Fruit fly (Drosophila melanogaster): ENCODE measurements around the gene CG13293.
A peak's percentile ranks its signal among the peaks of the same experiment; 100 is the strongest.

Gene CG13293

DNA sequence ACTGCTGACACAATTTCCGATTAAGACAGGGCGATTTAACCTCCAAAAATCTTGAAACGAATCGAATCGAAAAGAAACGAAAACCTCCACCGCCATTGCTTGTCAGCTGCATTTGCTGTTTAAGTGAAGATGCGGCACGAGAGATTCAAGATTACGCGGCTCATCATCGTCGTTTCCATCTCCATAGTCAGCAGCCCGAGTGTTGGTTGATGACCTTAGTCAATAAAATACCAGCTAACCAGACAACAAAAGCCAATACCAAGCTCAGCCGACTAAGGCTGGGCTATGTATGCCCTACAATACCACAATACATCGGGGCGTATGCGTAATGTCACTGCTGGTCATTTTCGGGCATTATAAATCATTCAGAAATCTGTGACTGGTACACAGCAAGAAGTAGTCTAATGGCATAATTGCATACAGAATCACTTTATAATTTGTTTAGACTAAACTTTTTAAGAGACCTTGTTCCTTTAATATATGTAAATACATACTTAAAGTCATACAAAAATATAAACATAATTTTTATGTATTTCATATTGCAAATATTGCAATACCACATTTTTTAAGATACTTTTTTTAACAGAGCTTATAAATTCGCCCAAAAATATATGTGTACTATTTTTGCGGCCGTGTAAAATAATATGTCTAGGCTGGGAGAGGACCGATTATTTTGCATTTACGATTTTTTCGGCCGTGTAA, 58.2 kb downstream of the CG13293 start (continued):
- TF ChIP-seq sqz (GFP tag; optimal IDR thresholded peaks at IDR 0.05) (no peak), lmd (GFP tag; IDR thresholded peaks at IDR 0.05) (no peak; the same call in 1 of the 2 replicates), CG18262 (tag; optimal IDR thresholded peaks at IDR 0.05) (no peak), sd (tag; optimal IDR thresholded peaks at IDR 0.05) (peak; percentile 12), CG7556 (GFP tag; optimal IDR thresholded peaks at IDR 0.05) (peak; percentile 10), trem (tag; optimal IDR thresholded peaks at IDR 0.05) (no peak), pros (GFP tag; optimal IDR thresholded peaks at IDR 0.05) (peak; percentile 19), ind (GFP tag; optimal IDR thresholded peaks at IDR 0.05) (no peak), CG43689 (GFP tag; IDR thresholded peaks at IDR 0.05) (no peak), crc (GFP tag; optimal IDR thresholded peaks at IDR 0.05) (no peak), CG12769 (tag; optimal IDR thresholded peaks at IDR 0.05) (peak; percentile 17), row (GFP tag; IDR thresholded peaks at IDR 0.05) (0 out of 3 replicates have a peak, but pooled peaks have one; percentile 22), grau (tag; optimal IDR thresholded peaks at IDR 0.05) (peak; percentile 20), CG11504 (tag; optimal IDR thresholded peaks at IDR 0.05) (peak; percentile 27), HLH3B (GFP tag; IDR thresholded peaks at IDR 0.05) (no peak), CG8924 (tag; optimal IDR thresholded peaks at IDR 0.05) (no peak), CG4854 (GFP tag; optimal IDR thresholded peaks at IDR 0.05) (no peak), pzg (GFP tag; optimal IDR thresholded peaks at IDR 0.05) (no peak), CG9437 (GFP tag; optimal IDR thresholded peaks at IDR 0.05) (no peak), ham (GFP tag; IDR thresholded peaks at IDR 0.05) (no peak), dysf (GFP tag; IDR thresholded peaks at IDR 0.05) (peak; percentile 45; the same call in 1 of the 3 replicates), slbo (GFP tag; IDR thresholded peaks at IDR 0.05) (0 out of 2 replicates have a peak, but pooled peaks have one; percentile 10), CG18599 (GFP tag; optimal IDR thresholded peaks at IDR 0.05) (no peak), en (GFP tag; optimal IDR thresholded peaks at IDR 0.05) (no peak), tgo (GFP tag; IDR thresholded peaks at IDR 0.05) (peak; percentile 14; the same call in 1 of the 3 replicates), chinmo (GFP tag; IDR thresholded peaks at IDR 0.05; ENCODE audit: partially characterized antibody) (peak; percentile 82; the same call in 2 of the 4 replicates), rib (GFP tag; IDR thresholded peaks at IDR 0.05) (no peak), CG1603 (tag; optimal IDR thresholded peaks at IDR 0.05) (no peak), gem (tag; optimal IDR thresholded peaks at IDR 0.05) (peak; percentile 52), Hr51 (GFP tag; optimal IDR thresholded peaks at IDR 0.05) (peak in 1 of 2 experiments; percentile 47), CG31441 (GFP tag; IDR thresholded peaks at IDR 0.05) (no peak), CG14014 (GFP tag; IDR thresholded peaks at IDR 0.05) (no peak), wor (GFP tag; IDR thresholded peaks at IDR 0.05) (no peak), CG30403 (GFP tag; optimal IDR thresholded peaks at IDR 0.05) (peak; percentile 2), salm (tag; optimal IDR thresholded peaks at IDR 0.05) (no peak), CG14441 (GFP tag; IDR thresholded peaks at IDR 0.05) (peak; percentile 24; the same call in 1 of the 2 replicates), otp (GFP tag; IDR thresholded peaks at IDR 0.05) (0 out of 3 replicates have a peak, but pooled peaks have one; percentile 10), Fer2 (tag; optimal IDR thresholded peaks at IDR 0.05) (no peak), CG11398 (GFP tag; optimal IDR thresholded peaks at IDR 0.05) (no peak), ERR (GFP tag; optimal IDR thresholded peaks at IDR 0.05) (no peak), Med (GFP tag) (peak; percentile 8), CG9932 (GFP tag; IDR thresholded peaks at IDR 0.05) (peak; percentile 39; the same call in 1 of the 2 replicates), Oli (tag; optimal IDR thresholded peaks at IDR 0.05) (peak; percentile 33), CG42726 (GFP tag; IDR thresholded peaks at IDR 0.05; ENCODE audit: partially characterized antibody) (no peak), gro (GFP tag; optimal IDR thresholded peaks at IDR 0.05) (no peak), CG17385 (GFP tag; optimal IDR thresholded peaks at IDR 0.05) (no peak), CG7839 (tag; optimal IDR thresholded peaks at IDR 0.05) (peak; percentile 33), CG7357 (GFP tag; IDR thresholded peaks at IDR 0.05) (no peak), pfk (GFP tag; optimal IDR thresholded peaks at IDR 0.05) (no peak)
